Fruit fly (Drosophila melanogaster) whole organism, embryonic: ENCODE measurements around the gene Ero1L.

Experiments
- Blimp-1 ChIP-seq: fragments of 200-800 bp; sonication (Bioruptor generic); optimal IDR thresholded peaks from 3 replicates; lab custom pipeline; 2018; ENCODE audit warnings: missing biosample characterization, missing genetic modification characterization, mild to moderate bottlenecking, moderate library complexity, missing genetic modification reagents
- CG11247 ChIP-seq: fragments of 200-800 bp; sonication (Bioruptor generic); IDR thresholded peaks from 2 replicates; pipeline ENCODE4 v1.3.6; 2022; ENCODE audit warnings: missing biosample characterization, missing genetic modification characterization
- CG12942 ChIP-seq: fragments of 200-800 bp; sonication (Bioruptor generic); optimal IDR thresholded peaks from 3 replicates; lab custom pipeline; 2016; ENCODE audit warnings: missing biosample characterization, missing genetic modification characterization
- CG14014 ChIP-seq: fragments of 200-800 bp; sonication (Bioruptor generic); IDR thresholded peaks from 2 replicates; pipeline ENCODE4 v1.3.6; 2022; ENCODE audit warnings: missing biosample characterization, missing genetic modification characterization
- CG16779 ChIP-seq: fragments of 200-800 bp; sonication (Bioruptor generic); IDR thresholded peaks from 2 replicates; pipeline ENCODE4 v1.3.6; 2022; ENCODE audit warnings: missing biosample characterization, missing genetic modification characterization
- CG3163 ChIP-seq: fragments of 200-800 bp; sonication (Bioruptor generic); optimal IDR thresholded peaks from 3 replicates; lab custom pipeline; 2016; ENCODE audit warnings: missing biosample characterization, missing genetic modification characterization
- CG3281 ChIP-seq: fragments of 200-800 bp; sonication (Bioruptor generic); optimal IDR thresholded peaks from 3 replicates; lab custom pipeline; 2017; ENCODE audit warnings: missing biosample characterization, mild to moderate bottlenecking, missing genetic modification characterization
- CG4707 ChIP-seq: fragments of 200-800 bp; sonication (Bioruptor generic); optimal IDR thresholded peaks from 2 replicates; lab custom pipeline; 2018; ENCODE audit warnings: missing biosample characterization, mild to moderate bottlenecking, missing genetic modification characterization, moderate library complexity
- CG6654 ChIP-seq: fragments of 200-800 bp; sonication (Bioruptor generic); optimal IDR thresholded peaks from 2 replicates; lab custom pipeline; 2017; ENCODE audit warnings: missing biosample characterization, mild to moderate bottlenecking, missing genetic modification characterization
- CG7271 ChIP-seq: fragments of 200-800 bp; sonication (Bioruptor generic); optimal IDR thresholded peaks from 2 replicates; lab custom pipeline; 2018; ENCODE audit warnings: missing biosample characterization, mild to moderate bottlenecking, missing genetic modification characterization, moderate library complexity
- CG7963 ChIP-seq: fragments of 200-800 bp; sonication (Bioruptor generic); IDR thresholded peaks from 3 replicates; pipeline ENCODE4 v1.3.6; 2022; ENCODE audit warnings: missing biosample characterization, missing genetic modification characterization; ENCODE audit not compliant: partially characterized antibody
- CG8089 ChIP-seq: fragments of 200-800 bp; sonication (Bioruptor generic); optimal IDR thresholded peaks from 3 replicates; lab custom pipeline; 2016; ENCODE audit warnings: missing biosample characterization, missing genetic modification characterization
- CG8281 ChIP-seq: fragments of 200-800 bp; sonication (Bioruptor generic); optimal IDR thresholded peaks from 2 replicates; lab custom pipeline; 2018; ENCODE audit warnings: missing biosample characterization, mild to moderate bottlenecking, missing genetic modification characterization, moderate library complexity
- CG8765 ChIP-seq: fragments of 200-800 bp; sonication (Bioruptor generic); IDR thresholded peaks from 2 replicates; pipeline ENCODE4 v1.3.6; 2022; ENCODE audit warnings: missing biosample characterization, missing genetic modification characterization
- CG9437 ChIP-seq: fragments of 200-800 bp; sonication (Bioruptor generic); optimal IDR thresholded peaks from 2 replicates; lab custom pipeline; 2018; ENCODE audit warnings: missing biosample characterization, mild to moderate bottlenecking, missing genetic modification characterization
- CG9876 ChIP-seq: fragments of 200-800 bp; sonication (Bioruptor generic); optimal IDR thresholded peaks from 2 replicates; lab custom pipeline; 2016; ENCODE audit warnings: missing biosample characterization, missing genetic modification characterization
- CoRest ChIP-seq: fragments of 200-800 bp; sonication (Bioruptor generic); optimal IDR thresholded peaks from 3 replicates; lab custom pipeline; 2018; ENCODE audit warnings: missing biosample characterization, mild to moderate bottlenecking, missing genetic modification characterization, moderate library complexity
- D19B ChIP-seq: fragments of 200-800 bp; sonication (Bioruptor generic); optimal IDR thresholded peaks from 2 replicates; lab custom pipeline; 2017; ENCODE audit warnings: missing biosample characterization, mild to moderate bottlenecking, missing genetic modification characterization
- Gsc ChIP-seq: fragments of 200-800 bp; sonication (Bioruptor generic); IDR thresholded peaks from 2 replicates; pipeline ENCODE4 v1.3.6; 2022; ENCODE audit warnings: missing biosample characterization, missing genetic modification characterization
- Hey ChIP-seq: fragments of 200-800 bp; sonication (Bioruptor generic); optimal IDR thresholded peaks from 3 replicates; lab custom pipeline; 2018; ENCODE audit warnings: missing biosample characterization, mild to moderate bottlenecking, missing genetic modification characterization
- Hmr ChIP-seq: fragments of 200-800 bp; sonication (Bioruptor generic); optimal IDR thresholded peaks from 3 replicates; lab custom pipeline; 2017; ENCODE audit warnings: mild to moderate bottlenecking, missing biosample characterization, missing genetic modification reagents, missing genetic modification characterization
- Hr3 ChIP-seq: fragments of 200-800 bp; sonication (Bioruptor generic); optimal IDR thresholded peaks from 3 replicates; lab custom pipeline; 2016; ENCODE audit warnings: missing biosample characterization, missing genetic modification characterization
- Kr ChIP-seq: fragments of 200-800 bp; sonication (Bioruptor generic); optimal IDR thresholded peaks from 2 replicates; lab custom pipeline; 2017; ENCODE audit warnings: missing biosample characterization, mild to moderate bottlenecking, missing genetic modification characterization
- Lhr ChIP-seq: fragments of 200-800 bp; sonication (Bioruptor generic); optimal IDR thresholded peaks from 3 replicates; lab custom pipeline; 2017; ENCODE audit warnings: mild to moderate bottlenecking, missing biosample characterization, missing genetic modification reagents, missing genetic modification characterization
- Med ChIP-seq: fragments of 200-800 bp; sonication (Bioruptor generic); peaks from one replicate; lab custom pipeline; 2016; ENCODE audit warnings: missing biosample characterization, missing genetic modification characterization, mild to moderate bottlenecking, inconsistent platforms, moderate library complexity
- NC2β ChIP-seq: fragments of 200-800 bp; sonication (Bioruptor generic); optimal IDR thresholded peaks from 2 replicates; lab custom pipeline; 2016; ENCODE audit warnings: missing biosample characterization, missing genetic modification characterization
- NFAT ChIP-seq: fragments of 200-800 bp; sonication (Bioruptor generic); IDR thresholded peaks from 2 replicates; pipeline ENCODE4 v1.3.6; 2022; ENCODE audit warnings: missing biosample characterization, missing genetic modification characterization
- Nf-YB ChIP-seq: fragments of 200-800 bp; sonication (Bioruptor generic); optimal IDR thresholded peaks from 3 replicates; lab custom pipeline; 2019; ENCODE audit warnings: missing biosample characterization, mild to moderate bottlenecking, missing genetic modification characterization, moderate library complexity
- NfI ChIP-seq: fragments of 200-800 bp; sonication (Bioruptor generic); optimal IDR thresholded peaks from 3 replicates; lab custom pipeline; 2018; ENCODE audit warnings: missing biosample characterization, mild to moderate bottlenecking, missing genetic modification characterization, moderate library complexity
- Pdp1 ChIP-seq, 2 experiments: fragments of 200-800 bp; sonication (Bioruptor generic); optimal IDR thresholded peaks; 3 replicates each; lab custom pipeline; 2016; ENCODE audit warnings: missing biosample characterization in 2 of 2, missing genetic modification characterization in 2 of 2, mild to moderate bottlenecking in 1 of 2, moderate library complexity in 1 of 2
- Ptx1 ChIP-seq: fragments of 200-800 bp; sonication (Bioruptor generic); IDR thresholded peaks from 2 replicates; pipeline ENCODE4 v1.3.6; 2022; ENCODE audit warnings: missing biosample characterization, missing genetic modification characterization
- Rx ChIP-seq: fragments of 200-800 bp; sonication (Bioruptor generic); IDR thresholded peaks from 2 replicates; pipeline ENCODE4 v1.3.6; 2022; ENCODE audit warnings: missing biosample characterization, missing genetic modification characterization
- Ssrp ChIP-seq: fragments of 200-800 bp; sonication (Bioruptor generic); optimal IDR thresholded peaks from 2 replicates; lab custom pipeline; 2018; ENCODE audit warnings: missing biosample characterization, mild to moderate bottlenecking, missing genetic modification characterization, moderate library complexity
- Xbp1 ChIP-seq: fragments of 200-800 bp; sonication (Bioruptor generic); optimal IDR thresholded peaks from 3 replicates; lab custom pipeline; 2016; ENCODE audit warnings: missing biosample characterization, mild to moderate bottlenecking, missing genetic modification characterization
- ara ChIP-seq: fragments of 200-800 bp; sonication (Bioruptor generic); IDR thresholded peaks from 2 replicates; pipeline ENCODE4 v1.3.6; 2022; ENCODE audit warnings: missing biosample characterization, missing genetic modification characterization
- chm ChIP-seq: fragments of 200-800 bp; sonication (Bioruptor generic); IDR thresholded peaks from 2 replicates; pipeline ENCODE4 v1.3.6; 2022; ENCODE audit warnings: missing biosample characterization, missing genetic modification characterization
- chn ChIP-seq: fragments of 200-800 bp; sonication (Bioruptor generic); optimal IDR thresholded peaks from 2 replicates; lab custom pipeline; 2016; ENCODE audit warnings: missing biosample characterization, missing genetic modification characterization
- crc ChIP-seq: fragments of 200-800 bp; sonication (Bioruptor generic); optimal IDR thresholded peaks from 2 replicates; lab custom pipeline; 2016; ENCODE audit warnings: missing biosample characterization, missing genetic modification characterization
- dan ChIP-seq: fragments of 200-800 bp; sonication (Bioruptor generic); IDR thresholded peaks from 2 replicates; pipeline ENCODE4 v1.3.6; 2022; ENCODE audit warnings: missing biosample characterization, missing genetic modification characterization
- dmrt99B ChIP-seq: fragments of 200-800 bp; sonication (Bioruptor generic); optimal IDR thresholded peaks from 2 replicates; lab custom pipeline; 2018; ENCODE audit warnings: missing biosample characterization, mild to moderate bottlenecking, missing genetic modification characterization, moderate library complexity
- exex ChIP-seq: fragments of 200-800 bp; sonication (Bioruptor generic); optimal IDR thresholded peaks from 4 replicates; lab custom pipeline; 2018; ENCODE audit warnings: missing biosample characterization, mild to moderate bottlenecking, missing genetic modification characterization, moderate library complexity
- fd102C ChIP-seq: fragments of 200-800 bp; sonication (Bioruptor generic); optimal IDR thresholded peaks from 2 replicates; lab custom pipeline; 2018; ENCODE audit warnings: missing biosample characterization, mild to moderate bottlenecking, missing genetic modification characterization, moderate library complexity
- fru ChIP-seq: fragments of >200 bp; optimal IDR thresholded peaks from 2 replicates; lab custom pipeline; 2017
- gcm ChIP-seq: fragments of 200-800 bp; sonication (Bioruptor generic); optimal IDR thresholded peaks from 2 replicates; lab custom pipeline; 2019; ENCODE audit warnings: missing biosample characterization, mild to moderate bottlenecking, missing genetic modification characterization, moderate library complexity
- kah ChIP-seq: fragments of 200-800 bp; sonication (Bioruptor generic); optimal IDR thresholded peaks from 2 replicates; lab custom pipeline; 2018; ENCODE audit warnings: missing biosample characterization, mild to moderate bottlenecking, missing genetic modification characterization
- mld ChIP-seq: fragments of 200-800 bp; sonication (Bioruptor generic); IDR thresholded peaks from 3 replicates; pipeline ENCODE4 v1.3.6; 2022; ENCODE audit warnings: missing biosample characterization, missing genetic modification characterization; ENCODE audit not compliant: partially characterized antibody
- oc ChIP-seq: fragments of 200-800 bp; sonication (Bioruptor generic); optimal IDR thresholded peaks from 2 replicates; lab custom pipeline; 2018; ENCODE audit warnings: missing biosample characterization, mild to moderate bottlenecking, missing genetic modification characterization, moderate library complexity
- odd ChIP-seq: fragments of 200-800 bp; sonication (Bioruptor generic); optimal IDR thresholded peaks from 2 replicates; lab custom pipeline; 2017; ENCODE audit warnings: missing biosample characterization, mild to moderate bottlenecking, missing genetic modification characterization
- pzg ChIP-seq: fragments of 200-800 bp; sonication (Bioruptor generic); optimal IDR thresholded peaks from 3 replicates; lab custom pipeline; 2018; ENCODE audit warnings: missing biosample characterization, mild to moderate bottlenecking, missing genetic modification characterization, moderate library complexity
- twi ChIP-seq: fragments of 200-800 bp; optimal IDR thresholded peaks from 2 replicates; lab custom pipeline; 2019; ENCODE audit warnings: missing biosample characterization, mild to moderate bottlenecking, missing genetic modification characterization, moderate library complexity

The Ero1L gene

dm6 chr3L:4122185-4122767 is 47.9 kb upstream of the Ero1L start, which contains the start of gene Chd64 (continued):
- TF ChIP-seq CG7963 (GFP tag; lab: Robert Waterston, UW): no peak
- no peak for TF ChIP-seq chn
- no peak for TF ChIP-seq crc (GFP tag; lab: Kevin White, UChicago)
- no peak for TF ChIP-seq CG7271 (tag; lab: Kevin White, UChicago)
- no peak for TF ChIP-seq Kr (GFP tag; lab: Kevin White, UChicago)
- TF ChIP-seq CoRest (tag; lab: Kevin White, UChicago): no peak
- TF ChIP-seq chm (GFP tag; lab: Robert Waterston, UW): peak; percentile 69
- TF ChIP-seq Hey (tag; lab: Kevin White, UChicago): no peak
- no peak for TF ChIP-seq NC2β (GFP tag; lab: Kevin White, UChicago)
- TF ChIP-seq oc (tag; lab: Kevin White, UChicago): no peak
- no peak for TF ChIP-seq fd102C (GFP tag; lab: Kevin White, UChicago)
- TF ChIP-seq Med (GFP tag; lab: Kevin White, UChicago): peak; percentile 94
- no peak for TF ChIP-seq Rx
- TF ChIP-seq Nf-YB (GFP tag; lab: Kevin White, UChicago): peak; percentile 42
- no peak for TF ChIP-seq CG9876 (GFP tag; lab: Kevin White, UChicago)
- TF ChIP-seq CG12942 (GFP tag; lab: Kevin White, UChicago): no peak
- TF ChIP-seq Ptx1 (GFP tag; lab: Robert Waterston, UW): no peak
- 0 out of 2 replicates have a peak, but pooled peaks have one; percentile 53 for TF ChIP-seq CG16779 (GFP tag; lab: Robert Waterston, UW)
- TF ChIP-seq CG8281 (tag; lab: Kevin White, UChicago): no peak
- no peak for TF ChIP-seq Xbp1 (GFP tag; lab: Kevin White, UChicago)
- no peak for TF ChIP-seq CG8765 (GFP tag; lab: Robert Waterston, UW)
- TF ChIP-seq CG6654 (GFP tag; lab: Kevin White, UChicago): no peak
- TF ChIP-seq fru (lab: Kevin White, UChicago): no peak
- TF ChIP-seq CG11247 (GFP tag; lab: Robert Waterston, UW): 0 out of 2 replicates have a peak, but pooled peaks have one; percentile 14
- TF ChIP-seq dan: no peak
- no peak for TF ChIP-seq CG3163 (GFP tag; lab: Kevin White, UChicago)
- TF ChIP-seq CG9437 (GFP tag; lab: Kevin White, UChicago): peak; percentile 91
- TF ChIP-seq CG14014 (GFP tag; lab: Robert Waterston, UW): no peak; the same call in 1 of the 2 replicates
- TF ChIP-seq pzg (GFP tag; lab: Kevin White, UChicago): peak; percentile 52
- no peak for TF ChIP-seq dmrt99B (tag; lab: Kevin White, UChicago)
- peak; percentile 44 for TF ChIP-seq NFAT (GFP tag; lab: Robert Waterston, UW)
- TF ChIP-seq NfI (GFP tag; lab: Kevin White, UChicago): peak; percentile 6
- no peak for TF ChIP-seq twi (tag; lab: Kevin White, UChicago)
- TF ChIP-seq Blimp-1 (GFP tag; lab: Kevin White, UChicago): no peak
- no peak for TF ChIP-seq Ssrp (tag; lab: Kevin White, UChicago)
- TF ChIP-seq ara (GFP tag; lab: Robert Waterston, UW): no peak
- no peak for TF ChIP-seq CG8089 (GFP tag; lab: Kevin White, UChicago)
- TF ChIP-seq Pdp1 (GFP tag; optimal IDR thresholded peaks at IDR 0.05; lab: Kevin White, UChicago): peak in 1 of 2 experiments; percentile 97
- TF ChIP-seq exex: peak; percentile 81
- no peak for TF ChIP-seq mld (GFP tag; lab: Robert Waterston, UW)
- peak; percentile 52 for TF ChIP-seq CG3281
- peak; percentile 76 for TF ChIP-seq Hmr (GFP tag; lab: Kevin White, UChicago)
- TF ChIP-seq kah: peak; percentile 3
- TF ChIP-seq odd: no peak
- TF ChIP-seq Lhr (GFP tag; lab: Kevin White, UChicago): peak; percentile 0
- no peak for TF ChIP-seq D19B (GFP tag; lab: Kevin White, UChicago)
- no peak for TF ChIP-seq gcm (GFP tag; lab: Kevin White, UChicago)
- TF ChIP-seq CG4707: peak; percentile 40
- TF ChIP-seq Gsc (GFP tag; lab: Robert Waterston, UW): no peak
- peak; percentile 12 for TF ChIP-seq Hr3 (GFP tag; lab: Kevin White, UChicago)
